Worm (Caenorhabditis elegans): Measurements from ENCODE around the gene C05B5.1.

- TF ChIP-seq him-1 (tag; optimal IDR thresholded peaks at IDR 0.05) (no peak), W03F9.2 (tag; optimal IDR thresholded peaks at IDR 0.05) (no peak)
Observed at ce11 chrIII:10012136-10012535, 23.9 kb upstream of the C05B5.1 start, which contains the start of gene C05B5.16.
